Worm (Caenorhabditis elegans) whole organism, L1 larva: ENCODE data around the gene C05B5.2.

Experiments
- alr-1 ChIP-seq: fragments of 200-800 bp; sonication (Bioruptor generic); optimal IDR thresholded peaks from 2 replicates; lab custom pipeline; 2018; ENCODE audit warnings: borderline replicate concordance, mild to moderate bottlenecking, missing genetic modification characterization, missing compliant biosample characterization
- ama-1 ChIP-seq: fragments of 150-350 bp; optimal IDR thresholded peaks from 2 replicates; lab custom pipeline; 2014
- ceh-63 ChIP-seq: fragments of 200-800 bp; sonication (Bioruptor generic); optimal IDR thresholded peaks from 2 replicates; lab custom pipeline; 2018; ENCODE audit warnings: mild to moderate bottlenecking, missing genetic modification characterization, missing compliant biosample characterization
- ceh-82 ChIP-seq, 3 experiments: fragments of 150-350 bp in 1 of 3; sonication (generic microtip) in 2 of 3; optimal IDR thresholded peaks; 2 replicates each; lab custom pipeline; 2014 to 2017; ENCODE audit warnings: missing biosample characterization in 3 of 3, missing genetic modification characterization in 3 of 3
- dsc-1 ChIP-seq: sonication (generic microtip); optimal IDR thresholded peaks from 2 replicates; lab custom pipeline; 2016; ENCODE audit warnings: mild to moderate bottlenecking, missing genetic modification characterization, missing compliant biosample characterization
- egl-27 ChIP-seq, 2 experiments: fragments of 150-350 bp in 1 of 2; sonication (generic microtip); optimal IDR thresholded peaks; 3 replicates each; lab custom pipeline; 2017 to 2018; ENCODE audit warnings: missing biosample characterization in 2 of 2, missing genetic modification characterization in 2 of 2, missing genetic modification reagents in 2 of 2
- elt-3 ChIP-seq, 6 experiments: fragments of 150-350 bp in 1 of 6; sonication (generic microtip); optimal IDR thresholded peaks; 2 replicates each; lab custom pipeline; 2017 to 2018; ENCODE audit warnings: missing biosample characterization in 6 of 6, missing genetic modification characterization in 6 of 6, inconsistent platforms in 1 of 6
- ets-5 ChIP-seq: fragments of 200-800 bp; sonication (Bioruptor generic); IDR thresholded peaks from 2 replicates; pipeline ENCODE4 v1.3.6; 2022; ENCODE audit warnings: missing genetic modification characterization, missing compliant biosample characterization
- fkh-10 ChIP-seq: sonication (generic microtip); optimal IDR thresholded peaks from 2 replicates; lab custom pipeline; 2017; ENCODE audit warnings: missing biosample characterization, missing genetic modification reagents, missing genetic modification characterization
- fkh-8 ChIP-seq: sonication (generic microtip); optimal IDR thresholded peaks from 2 replicates; lab custom pipeline; 2016; ENCODE audit warnings: mild to moderate bottlenecking, missing genetic modification characterization, missing compliant biosample characterization
- fos-1 ChIP-seq: fragments of 150-350 bp; optimal IDR thresholded peaks from 2 replicates; lab custom pipeline; 2014; ENCODE audit warnings: missing biosample characterization, missing genetic modification characterization
- hlh-17 ChIP-seq: fragments of 200-800 bp; sonication (Bioruptor generic); optimal IDR thresholded peaks from 2 replicates; lab custom pipeline; 2018; ENCODE audit warnings: missing genetic modification characterization, mild to moderate bottlenecking, missing compliant biosample characterization, moderate library complexity, borderline replicate concordance
- jun-1 ChIP-seq: fragments of 150-350 bp; optimal IDR thresholded peaks from 2 replicates; lab custom pipeline; 2014; ENCODE audit warnings: missing biosample characterization, missing genetic modification reagents, missing genetic modification characterization
- lin-14 ChIP-seq: fragments of 200-800 bp; sonication (Bioruptor generic); optimal IDR thresholded peaks from 2 replicates; lab custom pipeline; 2018; ENCODE audit warnings: mild to moderate bottlenecking, missing genetic modification characterization, moderate library complexity, missing compliant biosample characterization
- lin-35 ChIP-seq, 2 experiments: fragments of 150-350 bp; optimal IDR thresholded peaks; 2 replicates each; lab custom pipeline; 2014; ENCODE audit warnings: missing biosample characterization in 2 of 2, missing genetic modification characterization in 2 of 2, missing genetic modification reagents in 2 of 2
- lsy-2 ChIP-seq, 2 experiments: fragments of 150-350 bp; optimal IDR thresholded peaks; 2 replicates each; lab custom pipeline; 2014; ENCODE audit warnings: missing biosample characterization in 2 of 2, missing genetic modification characterization in 2 of 2
- mab-9 ChIP-seq: fragments of 200-800 bp; sonication (Bioruptor generic); IDR thresholded peaks from 2 replicates; pipeline ENCODE4 v1.3.6; 2022; ENCODE audit warnings: missing genetic modification reagents, missing genetic modification characterization, missing compliant biosample characterization
- mdl-1 ChIP-seq, 2 experiments: fragments of 150-350 bp; optimal IDR thresholded peaks; 2 replicates each; lab custom pipeline; 2014 to 2017; ENCODE audit warnings: missing biosample characterization in 2 of 2, missing genetic modification characterization in 2 of 2, inconsistent platforms in 1 of 2
- mep-1 ChIP-seq: fragments of 150-350 bp; optimal IDR thresholded peaks from 2 replicates; lab custom pipeline; 2014; ENCODE audit warnings: missing biosample characterization, missing genetic modification characterization
- nhr-11 ChIP-seq: fragments of 150-350 bp; optimal IDR thresholded peaks from 2 replicates; lab custom pipeline; 2014; ENCODE audit warnings: missing biosample characterization, missing genetic modification characterization
- nhr-12 ChIP-seq: sonication (generic microtip); optimal IDR thresholded peaks from 2 replicates; lab custom pipeline; 2017; ENCODE audit warnings: missing biosample characterization, missing genetic modification characterization
- nhr-28 ChIP-seq: fragments of 150-350 bp; optimal IDR thresholded peaks from 2 replicates; lab custom pipeline; 2014; ENCODE audit warnings: missing biosample characterization, missing genetic modification characterization
- nhr-76 ChIP-seq: sonication (generic microtip); optimal IDR thresholded peaks from 2 replicates; lab custom pipeline; 2017; ENCODE audit warnings: missing biosample characterization, missing genetic modification characterization
- pag-3 ChIP-seq: sonication (generic microtip); optimal IDR thresholded peaks from 2 replicates; lab custom pipeline; 2017; ENCODE audit warnings: missing genetic modification characterization, mild to moderate bottlenecking, missing compliant biosample characterization, antibody characterized with exemption, borderline replicate concordance; ENCODE audit not compliant: insufficient read depth
- skn-1 ChIP-seq: fragments of 150-350 bp; optimal IDR thresholded peaks from 2 replicates; lab custom pipeline; 2014; ENCODE audit warnings: missing biosample characterization, missing genetic modification characterization
- sox-4 ChIP-seq: sonication (generic microtip); optimal IDR thresholded peaks from 2 replicates; lab custom pipeline; 2016; ENCODE audit warnings: missing genetic modification characterization, missing compliant biosample characterization
- sptf-1 ChIP-seq: fragments of 150-350 bp; optimal IDR thresholded peaks from 2 replicates; lab custom pipeline; 2014; ENCODE audit warnings: missing biosample characterization, missing genetic modification characterization
- sup-37 ChIP-seq: fragments of 200-800 bp; sonication (Bioruptor generic); optimal IDR thresholded peaks from 2 replicates; lab custom pipeline; 2018; ENCODE audit warnings: mild to moderate bottlenecking, missing genetic modification characterization, missing compliant biosample characterization
- swsn-7 ChIP-seq: sonication (generic microtip); optimal IDR thresholded peaks from 2 replicates; lab custom pipeline; 2016; ENCODE audit warnings: missing genetic modification characterization, missing compliant biosample characterization
- tbx-2 ChIP-seq: sonication (generic microtip); optimal IDR thresholded peaks from 2 replicates; lab custom pipeline; 2016; ENCODE audit warnings: missing genetic modification characterization, missing compliant biosample characterization
- unc-130 ChIP-seq: fragments of 150-350 bp; optimal IDR thresholded peaks from 2 replicates; lab custom pipeline; 2017; ENCODE audit warnings: missing biosample characterization, missing genetic modification characterization, inconsistent platforms
- unc-30 ChIP-seq: sonication (generic microtip); optimal IDR thresholded peaks from 2 replicates; lab custom pipeline; 2017; ENCODE audit warnings: missing biosample characterization, missing genetic modification characterization
- unc-86 ChIP-seq: sonication (generic microtip); optimal IDR thresholded peaks from 2 replicates; lab custom pipeline; 2016; ENCODE audit warnings: missing genetic modification characterization, missing compliant biosample characterization
- xbp-1 ChIP-seq: sonication (generic microtip); optimal IDR thresholded peaks from 2 replicates; lab custom pipeline; 2016; ENCODE audit warnings: missing genetic modification characterization, missing compliant biosample characterization
- zag-1 ChIP-seq: fragments of 150-350 bp; optimal IDR thresholded peaks from 2 replicates; lab custom pipeline; 2014; ENCODE audit warnings: missing biosample characterization, missing genetic modification characterization
- zip-4 ChIP-seq: fragments of 200-800 bp; sonication (Bioruptor generic); optimal IDR thresholded peaks from 2 replicates; lab custom pipeline; 2018; ENCODE audit warnings: mild to moderate bottlenecking, missing genetic modification characterization, moderate library complexity, missing compliant biosample characterization
- ztf-4 ChIP-seq: fragments of 150-350 bp; optimal IDR thresholded peaks from 2 replicates; lab custom pipeline; 2014; ENCODE audit warnings: missing biosample characterization, missing genetic modification characterization

The C05B5.2 gene

DNA sequence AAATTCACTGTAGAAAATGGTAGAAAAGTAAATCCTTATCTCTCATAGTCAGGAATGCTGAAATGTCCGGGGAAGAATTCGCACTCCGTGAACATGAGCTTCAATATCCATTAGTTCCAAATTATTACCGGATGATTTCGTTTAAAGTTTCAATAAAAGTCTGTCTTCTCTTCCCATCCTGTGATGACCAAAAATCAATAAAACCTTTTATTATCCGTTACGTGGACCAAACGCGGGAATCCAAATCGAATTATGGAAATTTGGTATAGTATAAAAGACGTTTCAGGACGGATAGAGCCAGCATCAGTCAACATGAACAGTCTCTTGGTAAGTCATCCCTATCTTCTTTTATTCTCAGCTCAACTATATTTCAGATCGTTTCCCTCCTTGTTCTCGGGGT is 3.9 kb upstream of the C05B5.2 start, which contains the start of gene C05B5.11:
Gene C05B5.11, plus strand, starts transcription at position 301 of the 400 bp plus-strand sequence.
- no peak for TF ChIP-seq nhr-76
- TF ChIP-seq hlh-17 (GFP tag; lab: Kevin White, UChicago): no peak
- TF ChIP-seq ets-5 (GFP tag; lab: Robert Waterston, UW): no peak
- TF ChIP-seq ceh-63 (GFP tag; lab: Kevin White, UChicago): no peak
- TF ChIP-seq mab-9: no peak
- no peak for TF ChIP-seq pag-3 (tag; lab: Kevin White, UChicago)

- no peak for TF ChIP-seq unc-86 (tag; lab: Kevin White, UChicago)
- TF ChIP-seq nhr-11 (tag; lab: Kevin White, UChicago): no peak
- TF ChIP-seq lin-14 (GFP tag; lab: Kevin White, UChicago): no peak
- no peak for TF ChIP-seq zag-1 (tag; lab: Kevin White, UChicago)
- no peak for TF ChIP-seq sup-37 (GFP tag; lab: Kevin White, UChicago)
- TF ChIP-seq nhr-12 (tag; lab: Kevin White, UChicago): no peak
- TF ChIP-seq alr-1: no peak
- TF ChIP-seq ztf-4 (tag; lab: Kevin White, UChicago): no peak
- no peak for TF ChIP-seq fos-1
- no peak for TF ChIP-seq jun-1
- TF ChIP-seq egl-27 (tag; optimal IDR thresholded peaks at IDR 0.05; lab: Kevin White, UChicago): no peak
- no peak for TF ChIP-seq mep-1 (tag; lab: Kevin White, UChicago)
- TF ChIP-seq nhr-76: no peak
- TF ChIP-seq tbx-2 (tag; lab: Kevin White, UChicago): no peak
- TF ChIP-seq sox-4 (tag; lab: Kevin White, UChicago): no peak
- TF ChIP-seq hlh-17 (GFP tag; lab: Kevin White, UChicago): no peak
- TF ChIP-seq, all 84 proteins: peak for 0
Measured at ce11 chrIII:10001060-10001459, 732 bp upstream of the C05B5.2 start, which contains the start of gene C05B5.5. Gene C05B5.5 (plus strand): TSS chrIII:10001360.

ce11 chrIII:9999235-9999634 is 1.1 kb downstream of the C05B5.2 start, which contains the start of gene C05B5.17:
Gene C05B5.17 (minus strand): TSS chrIII:9999335.
- TF ChIP-seq ama-1 (lab: Kevin White, UChicago) (no peak), unc-30 (tag; lab: Kevin White, UChicago) (no peak), dsc-1 (no peak), mdl-1 (tag; optimal IDR thresholded peaks at IDR 0.05; lab: Kevin White, UChicago) (no peak), xbp-1 (tag; lab: Kevin White, UChicago) (no peak), zip-4 (no peak)

ce11 chrIII:9997890-9998289 is 2.4 kb downstream of the C05B5.2 start, which contains the start of gene pqn-8:
Gene pqn-8 (minus strand): TSS chrIII:9997990.
- no peak for TF ChIP-seq sptf-1 (tag; lab: Kevin White, UChicago)
- TF ChIP-seq skn-1 (tag; lab: Kevin White, UChicago): no peak
- no peak for TF ChIP-seq zag-1 (tag; lab: Kevin White, UChicago)
- TF ChIP-seq dsc-1: no peak
- TF ChIP-seq fkh-10 (GFP tag; lab: Kevin White, UChicago): no peak
- no peak for TF ChIP-seq elt-3 (tag; optimal IDR thresholded peaks at IDR 0.05; lab: Kevin White, UChicago)
- TF ChIP-seq swsn-7 (tag; lab: Kevin White, UChicago): no peak
- no peak for TF ChIP-seq lsy-2 (tag; optimal IDR thresholded peaks at IDR 0.05; lab: Kevin White, UChicago)
- TF ChIP-seq lin-35 (GFP tag; optimal IDR thresholded peaks at IDR 0.05; lab: Kevin White, UChicago): no peak
- TF ChIP-seq nhr-28: no peak
- TF ChIP-seq sup-37 (GFP tag; lab: Kevin White, UChicago): no peak
- no peak for TF ChIP-seq unc-130
- TF ChIP-seq lin-14 (GFP tag; lab: Kevin White, UChicago): no peak
- no peak for TF ChIP-seq fkh-8
- no peak for TF ChIP-seq mab-9
- TF ChIP-seq ceh-82 (tag; optimal IDR thresholded peaks at IDR 0.05; lab: Kevin White, UChicago): no peak
- TF ChIP-seq, all 84 proteins: peak for 0
